Worm (Caenorhabditis elegans) whole organism, L4 larva: ENCODE results near the gene C05G5.2.

Source experiments
- T26A8.4 ChIP-seq: fragments of 200-800 bp; sonication (Bioruptor generic); IDR thresholded peaks from 2 replicates; pipeline ENCODE4 v1.3.6; 2022; ENCODE audit warnings: missing genetic modification characterization, missing compliant biosample characterization
- daf-8 ChIP-seq: fragments of 200-800 bp; sonication (Bioruptor generic); IDR thresholded peaks from 2 replicates; pipeline ENCODE4 v1.3.6; 2022; ENCODE audit warnings: missing genetic modification characterization, missing compliant biosample characterization
- jun-1 ChIP-seq: fragments of 150-350 bp; optimal IDR thresholded peaks from 2 replicates; lab custom pipeline; 2014; ENCODE audit warnings: missing biosample characterization, missing genetic modification reagents, missing genetic modification characterization
- lir-3 ChIP-seq: sonication (generic microtip); optimal IDR thresholded peaks from 2 replicates; lab custom pipeline; 2016; ENCODE audit warnings: mild to moderate bottlenecking, missing genetic modification characterization, missing compliant biosample characterization
- skn-1 ChIP-seq: fragments of 150-350 bp; optimal IDR thresholded peaks from 2 replicates; lab custom pipeline; 2014; ENCODE audit warnings: missing biosample characterization, missing genetic modification characterization
- snpc-4 ChIP-seq: fragments of 150-350 bp; optimal IDR thresholded peaks from 2 replicates; lab custom pipeline; 2014; ENCODE audit warnings: missing biosample characterization, missing genetic modification characterization
- tag-97 ChIP-seq: fragments of 200-800 bp; sonication (Bioruptor generic); IDR thresholded peaks from 2 replicates; pipeline ENCODE4 v1.3.6; 2022; ENCODE audit warnings: missing genetic modification characterization, missing compliant biosample characterization
- unc-62 ChIP-seq, 3 experiments: fragments of 150-350 bp in 1 of 3; sonication (generic microtip); optimal IDR thresholded peaks in 2 of 3; peaks in 1 of 3; 1 replicate in 1 of 3; 2 replicates in 2 of 3; lab custom pipeline; 2014 to 2017; ENCODE audit warnings: missing biosample characterization in 3 of 3, missing genetic modification characterization in 3 of 3, missing genetic modification reagents in 3 of 3, missing genotype in 1 of 3
- zip-11 ChIP-seq: fragments of 200-800 bp; sonication (Bioruptor generic); IDR thresholded peaks from 2 replicates; pipeline ENCODE4 v1.3.6; 2022; ENCODE audit warnings: missing genetic modification characterization, missing compliant biosample characterization

- TF ChIP-seq skn-1 (tag; lab: Kevin White, UChicago): no peak
- TF ChIP-seq unc-62 (GFP tag; optimal IDR thresholded peaks at IDR 0.05 in 1 of 2; lab: Kevin White, UChicago): peak in 1 of 2 experiments; percentile 94
- no peak for TF ChIP-seq unc-62 (tag; optimal IDR thresholded peaks at IDR 0.05; lab: Kevin White, UChicago)
- TF ChIP-seq zip-11: no peak
- TF ChIP-seq tag-97: no peak
- no peak for TF ChIP-seq daf-8 (GFP tag; lab: Robert Waterston, UW)
- no peak for TF ChIP-seq snpc-4 (tag; lab: Kevin White, UChicago)
- TF ChIP-seq jun-1: no peak
- TF ChIP-seq T26A8.4: peak; percentile 69; the same call in 1 of the 2 replicates
- TF ChIP-seq lir-3 (tag; lab: Kevin White, UChicago): peak; percentile 17
These were observed 6.5 kb downstream of the C05G5.2 start, which contains the start of gene sucl-1 for ce11 chrX:14753514-14754076.
